Fruit fly (Drosophila melanogaster): Measurements from ENCODE around the gene eys.

eys gene

dm6 chr2L:2397080-2397479, 85.6 kb downstream of the eys start (continued):
- TF ChIP-seq Eip75B (GFP tag; optimal IDR thresholded peaks at IDR 0.05), result no peak
- no peak for TF ChIP-seq Hr39 (GFP tag; optimal IDR thresholded peaks at IDR 0.05)
- no peak for TF ChIP-seq Gug (GFP tag; IDR thresholded peaks at IDR 0.05)
- TF ChIP-seq CG11762 (GFP tag; optimal IDR thresholded peaks at IDR 0.05; ENCODE audit: insufficient read depth), result no peak
- TF ChIP-seq acj6 (GFP tag; optimal IDR thresholded peaks at IDR 0.05), result no peak
- TF ChIP-seq CG8632 (GFP tag; optimal IDR thresholded peaks at IDR 0.05), result no peak
- TF ChIP-seq CG3919 (GFP tag; optimal IDR thresholded peaks at IDR 0.05), result no peak
- peak; percentile 6 for TF ChIP-seq CG10669 (GFP tag; optimal IDR thresholded peaks at IDR 0.05)
- TF ChIP-seq CG7368 (GFP tag; optimal IDR thresholded peaks at IDR 0.05), result no peak
- TF ChIP-seq svp (GFP tag), result peak; percentile 39
- no peak for TF ChIP-seq Ets96B (tag; optimal IDR thresholded peaks at IDR 0.05)
- no peak for TF ChIP-seq achi (GFP tag; optimal IDR thresholded peaks at IDR 0.05)
- TF ChIP-seq Ets21C (GFP tag; optimal IDR thresholded peaks at IDR 0.05), result no peak
- no peak for TF ChIP-seq Sox15 (GFP tag; optimal IDR thresholded peaks at IDR 0.05)
- TF ChIP-seq fd59A (GFP tag; optimal IDR thresholded peaks at IDR 0.05), result no peak
- TF ChIP-seq CG32006 (GFP tag; optimal IDR thresholded peaks at IDR 0.05), result no peak
- TF ChIP-seq ss (GFP tag; optimal IDR thresholded peaks at IDR 0.05), result no peak
- TF ChIP-seq eg (GFP tag; IDR thresholded peaks at IDR 0.05), result no peak

dm6 chr2L:2398459-2398858, 87.0 kb downstream of the eys start:
- TF ChIP-seq Gug (GFP tag; IDR thresholded peaks at IDR 0.05) (no peak), CG8632 (GFP tag; optimal IDR thresholded peaks at IDR 0.05) (no peak), Sox102F (GFP tag; optimal IDR thresholded peaks at IDR 0.05) (no peak), CG11294 (GFP tag; IDR thresholded peaks at IDR 0.05) (no peak), salr (GFP tag; optimal IDR thresholded peaks at IDR 0.05) (no peak), CG31627 (GFP tag; optimal IDR thresholded peaks at IDR 0.05) (no peak), CG10631 (GFP tag; optimal IDR thresholded peaks at IDR 0.05) (peak; percentile 8), svp (GFP tag) (peak; percentile 55)

dm6 chr2L:2399897-2400296, 88.4 kb downstream of the eys start, which contains the start of gene VGlut:
Gene VGlut (plus strand): TSS chr2L:2400295.
- TF ChIP-seq CG4318 (GFP tag; optimal IDR thresholded peaks at IDR 0.05), result no peak

dm6 chr2L:2402194-2402593, 90.7 kb downstream of the eys start:
- TF ChIP-seq cyc (GFP tag; optimal IDR thresholded peaks at IDR 0.05) (no peak), Hr38 (GFP tag; optimal IDR thresholded peaks at IDR 0.05) (no peak), svp (GFP tag) (peak; percentile 41), CG6854 (GFP tag; optimal IDR thresholded peaks at IDR 0.05) (no peak), CG4318 (GFP tag; optimal IDR thresholded peaks at IDR 0.05) (no peak), CG10669 (GFP tag; optimal IDR thresholded peaks at IDR 0.05) (no peak), fd85E (GFP tag; optimal IDR thresholded peaks at IDR 0.05) (no peak)

- no peak for TF ChIP-seq ss (GFP tag; optimal IDR thresholded peaks at IDR 0.05)
These were observed 93.2 kb downstream of the eys start for dm6 chr2L:2404631-2405030.
